Fruit fly (Drosophila melanogaster): Measurements from ENCODE around the gene Cortactin.

- TF ChIP-seq CG8478 (optimal IDR thresholded peaks at IDR 0.05) (no peak), pan (optimal IDR thresholded peaks at IDR 0.05) (no peak), usp (GFP tag; optimal IDR thresholded peaks at IDR 0.05) (no peak), EcR (GFP tag; optimal IDR thresholded peaks at IDR 0.05) (no peak), Dll (optimal IDR thresholded peaks at IDR 0.05) (no peak)
Observed at dm6 chr3R:21102477-21102876, 38.2 kb upstream of the Cortactin start.

Measured in whole organism.